Fruit fly (Drosophila melanogaster): Measurements from ENCODE around the gene CG42853.

DNA sequence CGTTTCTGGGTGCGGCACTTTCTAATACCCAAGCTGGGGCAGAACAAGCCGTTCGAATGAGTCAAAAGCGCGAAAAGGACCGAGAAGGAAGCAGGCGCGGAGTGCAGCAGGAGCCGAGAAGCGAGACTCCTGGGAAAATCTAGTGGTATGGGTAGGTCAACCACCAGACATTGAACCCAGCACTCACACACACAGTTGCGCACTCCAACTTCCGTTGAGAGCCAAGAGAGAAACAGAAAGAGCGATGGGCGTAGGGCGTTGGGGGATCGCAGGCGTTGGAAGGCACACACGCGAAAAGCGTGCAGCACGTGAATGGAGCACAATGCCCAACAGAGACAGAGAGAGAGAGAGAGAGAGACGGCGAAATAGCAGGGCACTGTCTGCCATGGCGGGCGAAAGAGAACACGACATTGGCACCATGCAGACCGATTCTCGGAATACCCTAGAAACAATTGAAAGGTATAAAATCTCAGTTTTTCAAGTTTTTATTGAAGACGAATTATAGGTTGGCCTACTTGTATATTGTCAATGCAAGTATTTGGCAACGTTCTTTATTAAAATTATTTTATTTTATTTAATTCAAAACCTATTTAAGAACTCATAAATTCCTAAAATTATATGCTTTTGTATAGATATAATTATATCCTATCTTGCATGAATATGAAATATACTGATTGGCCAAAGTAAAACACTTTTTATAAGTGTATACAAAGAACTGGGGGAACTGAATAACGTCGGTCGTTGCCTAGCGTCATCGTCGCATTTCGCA lies 44.0 kb downstream of the CG42853 start:
- TF ChIP-seq psq (optimal IDR thresholded peaks at IDR 0.05) (no peak), insv (optimal IDR thresholded peaks at IDR 0.05) (no peak), Sin3A (optimal IDR thresholded peaks at IDR 0.05) (no peak)

All from Kc167 (cell line).